Worm (Caenorhabditis elegans): Measurements from ENCODE around the gene hmg-12.

The hmg-12 gene

ce11 chrII:11958793-11959574 is 42.7 kb downstream of the hmg-12 start (continued):
- TF ChIP-seq ces-1 (GFP tag; optimal IDR thresholded peaks at IDR 0.05) (no peak), lin-13 (GFP tag; optimal IDR thresholded peaks at IDR 0.05) (no peak), tra-1 (GFP tag; IDR thresholded peaks at IDR 0.05) (no peak), aly-2 (tag; optimal IDR thresholded peaks at IDR 0.05) (no peak), dpl-1 (GFP tag; optimal IDR thresholded peaks at IDR 0.05) (peak; percentile 33), php-3 (GFP tag; IDR thresholded peaks at IDR 0.05) (peak; percentile 46; the same call in 1 of the 2 replicates)

ce11 chrII:11960596-11961217 is 44.4 kb downstream of the hmg-12 start:
- TF ChIP-seq dmd-6 (GFP tag; IDR thresholded peaks at IDR 0.05) (peak; percentile 86), fos-1 (tag; optimal IDR thresholded peaks at IDR 0.05) (no peak), ztf-11 (tag; optimal IDR thresholded peaks at IDR 0.05) (no peak), unc-62 (GFP tag; optimal IDR thresholded peaks at IDR 0.05 in 1 of 2) (peak in 1 of 2 experiments; percentile 73), unc-62 (tag; optimal IDR thresholded peaks at IDR 0.05) (no peak), Y48G9A.11 (GFP tag; IDR thresholded peaks at IDR 0.05) (peak; percentile 98), daf-16 (GFP tag; optimal IDR thresholded peaks at IDR 0.05) (peak; percentile 85 to 98), daf-16 (tag; optimal IDR thresholded peaks at IDR 0.05) (peak; percentile 52), nhr-25 (tag; optimal IDR thresholded peaks at IDR 0.05; ENCODE audit: borderline replicate concordance, insufficient read depth) (no peak), pqm-1 (tag; optimal IDR thresholded peaks at IDR 0.05) (no peak), ceh-44 (GFP tag; IDR thresholded peaks at IDR 0.05) (peak; percentile 98), fkh-10 (GFP tag; optimal IDR thresholded peaks at IDR 0.05) (no peak), lim-7 (GFP tag; IDR thresholded peaks at IDR 0.05) (peak; percentile 100), tra-1 (GFP tag; IDR thresholded peaks at IDR 0.05) (peak; percentile 96), nhr-102 (tag; optimal IDR thresholded peaks at IDR 0.05) (peak; percentile 88), sdz-12 (GFP tag; optimal IDR thresholded peaks at IDR 0.05) (peak; percentile 98), ZK337.2 (GFP tag; IDR thresholded peaks at IDR 0.05) (peak; percentile 89), aly-2 (tag; optimal IDR thresholded peaks at IDR 0.05) (no peak), ces-1 (GFP tag; optimal IDR thresholded peaks at IDR 0.05) (no peak), F49E8.2 (tag; optimal IDR thresholded peaks at IDR 0.05; ENCODE audit: borderline replicate concordance) (peak; percentile 93), egl-43 (GFP tag; IDR thresholded peaks at IDR 0.05) (peak; percentile 100), ctbp-1 (GFP tag; IDR thresholded peaks at IDR 0.05) (peak; percentile 97), zfp-3 (GFP tag; conservative IDR thresholded peaks at IDR 0.05) (peak; percentile 89), Y75B8A.6 (GFP tag; IDR thresholded peaks at IDR 0.05) (peak; percentile 97), php-3 (GFP tag; IDR thresholded peaks at IDR 0.05) (peak; percentile 94), unc-130 (GFP tag; optimal IDR thresholded peaks at IDR 0.05) (peak; percentile 95), saeg-2 (GFP tag; IDR thresholded peaks at IDR 0.05) (peak; percentile 94), mdl-1 (tag; optimal IDR thresholded peaks at IDR 0.05) (peak in 1 of 2 experiments; percentile 22), ztf-7 (tag; optimal IDR thresholded peaks at IDR 0.05) (peak; percentile 52), daf-12 (tag; optimal IDR thresholded peaks at IDR 0.05) (no peak), madf-9 (GFP tag; conservative IDR thresholded peaks at IDR 0.05) (peak; percentile 96), daf-8 (GFP tag; IDR thresholded peaks at IDR 0.05) (peak; percentile 90), F44E2.7 (GFP tag; IDR thresholded peaks at IDR 0.05) (peak; percentile 99), Y105C5A.15 (GFP tag; IDR thresholded peaks at IDR 0.05) (peak; percentile 99), nhr-10 (tag; optimal IDR thresholded peaks at IDR 0.05) (no peak), ceh-82 (tag; optimal IDR thresholded peaks at IDR 0.05) (no peak), nhr-237 (tag; optimal IDR thresholded peaks at IDR 0.05) (no peak), lir-3 (tag; optimal IDR thresholded peaks at IDR 0.05) (peak; percentile 93), daf-19 (GFP tag; conservative IDR thresholded peaks at IDR 0.05) (no peak), nhr-11 (tag; optimal IDR thresholded peaks at IDR 0.05) (no peak), ZK546.5 (tag; optimal IDR thresholded peaks at IDR 0.05) (no peak), tag-97 (GFP tag; IDR thresholded peaks at IDR 0.05) (no peak; the same call in 1 of the 2 replicates), hmg-1.1 (GFP tag; IDR thresholded peaks at IDR 0.05) (peak; percentile 95), nhr-76 (tag; optimal IDR thresholded peaks at IDR 0.05) (no peak), lsy-2 (tag; optimal IDR thresholded peaks at IDR 0.05) (peak; percentile 11 to 56)

Data from whole organism, L4 larva.